Fruit fly (Drosophila melanogaster) Kc167 (cell line): Measurements from ENCODE around the gene xmas.

Experiments
- Myc ChIP-seq: fragments of >200 bp; optimal IDR thresholded peaks from 2 replicates; lab custom pipeline; 2017; ENCODE audit warnings: missing external identifiers
- Sin3A ChIP-seq: fragments of >200 bp; optimal IDR thresholded peaks from 2 replicates; lab custom pipeline; 2018; ENCODE audit warnings: missing external identifiers
- h ChIP-seq: fragments of >200 bp; optimal IDR thresholded peaks from 3 replicates; lab custom pipeline; 2018; ENCODE audit warnings: missing external identifiers
- insv ChIP-seq: fragments of >200 bp; optimal IDR thresholded peaks from 3 replicates; lab custom pipeline; 2018; ENCODE audit warnings: missing external identifiers
- psq ChIP-seq: fragments of >200 bp; optimal IDR thresholded peaks from 2 replicates; lab custom pipeline; 2017; ENCODE audit warnings: missing external identifiers
- ttk ChIP-seq: sonication (Bioruptor generic); optimal IDR thresholded peaks from 2 replicates; lab custom pipeline; 2017; ENCODE audit warnings: missing external identifiers

xmas gene

dm6 chrX:17121600-17121999, 37.5 kb downstream of the xmas start:
- no peak for TF ChIP-seq h (lab: Kevin White, UChicago)
- no peak for TF ChIP-seq Sin3A (lab: Kevin White, UChicago)
- TF ChIP-seq psq (lab: Kevin White, UChicago), result no peak
- no peak for TF ChIP-seq ttk (lab: Kevin White, UChicago)
- no peak for TF ChIP-seq Myc (lab: Kevin White, UChicago)

- TF ChIP-seq Myc (lab: Kevin White, UChicago) (no peak), h (lab: Kevin White, UChicago) (no peak), insv (lab: Kevin White, UChicago) (no peak), Sin3A (lab: Kevin White, UChicago) (no peak), psq (lab: Kevin White, UChicago) (no peak), ttk (lab: Kevin White, UChicago) (no peak)
These were observed 45.8 kb downstream of the xmas start for dm6 chrX:17113324-17113723.

dm6 chrX:17111958-17112953, 46.9 kb downstream of the xmas start:
- no peak for TF ChIP-seq Sin3A (lab: Kevin White, UChicago)
- no peak for TF ChIP-seq insv (lab: Kevin White, UChicago)
- no peak for TF ChIP-seq h (lab: Kevin White, UChicago)
- TF ChIP-seq psq (lab: Kevin White, UChicago), result no peak
- TF ChIP-seq ttk (lab: Kevin White, UChicago), result no peak
- TF ChIP-seq Myc (lab: Kevin White, UChicago), result no peak

dm6 chrX:17111274-17111673, 47.8 kb downstream of the xmas start:
- TF ChIP-seq h (lab: Kevin White, UChicago) (no peak), ttk (lab: Kevin White, UChicago) (no peak), psq (lab: Kevin White, UChicago) (no peak), Sin3A (lab: Kevin White, UChicago) (no peak), insv (lab: Kevin White, UChicago) (no peak), Myc (lab: Kevin White, UChicago) (no peak)

dm6 chrX:17110556-17111177, 48.4 kb downstream of the xmas start:
- TF ChIP-seq Myc (lab: Kevin White, UChicago) (no peak), psq (lab: Kevin White, UChicago) (no peak), h (lab: Kevin White, UChicago) (no peak), Sin3A (lab: Kevin White, UChicago) (no peak), insv (lab: Kevin White, UChicago) (no peak), ttk (lab: Kevin White, UChicago) (no peak)

- TF ChIP-seq h (lab: Kevin White, UChicago), result no peak
- no peak for TF ChIP-seq Sin3A (lab: Kevin White, UChicago)
- no peak for TF ChIP-seq psq (lab: Kevin White, UChicago)
- TF ChIP-seq ttk (lab: Kevin White, UChicago), result no peak
- TF ChIP-seq Myc (lab: Kevin White, UChicago), result no peak
- TF ChIP-seq insv (lab: Kevin White, UChicago), result no peak
These were observed 49.4 kb downstream of the xmas start for dm6 chrX:17109673-17110072.

- TF ChIP-seq Sin3A (lab: Kevin White, UChicago), result no peak
- no peak for TF ChIP-seq psq (lab: Kevin White, UChicago)
- TF ChIP-seq Myc (lab: Kevin White, UChicago), result no peak
- TF ChIP-seq insv (lab: Kevin White, UChicago), result no peak
- TF ChIP-seq h (lab: Kevin White, UChicago), result no peak
- no peak for TF ChIP-seq ttk (lab: Kevin White, UChicago)
These were observed 51.1 kb downstream of the xmas start for dm6 chrX:17108000-17108399.

dm6 chrX:17107401-17107916, 51.6 kb downstream of the xmas start, which contains the start of gene CG5004:
Gene CG5004, plus strand, starts transcription at chrX:17107582.
- TF ChIP-seq ttk (lab: Kevin White, UChicago), result no peak
- no peak for TF ChIP-seq Myc (lab: Kevin White, UChicago)
- no peak for TF ChIP-seq psq (lab: Kevin White, UChicago)
- TF ChIP-seq Sin3A (lab: Kevin White, UChicago), result no peak
- TF ChIP-seq h (lab: Kevin White, UChicago), result no peak
- TF ChIP-seq insv (lab: Kevin White, UChicago), result no peak

dm6 chrX:17106153-17106700, 52.9 kb downstream of the xmas start:
- TF ChIP-seq h (lab: Kevin White, UChicago) (no peak), ttk (lab: Kevin White, UChicago) (no peak), Sin3A (lab: Kevin White, UChicago) (no peak), Myc (lab: Kevin White, UChicago) (no peak), insv (lab: Kevin White, UChicago) (no peak), psq (lab: Kevin White, UChicago) (no peak)

- TF ChIP-seq Sin3A (lab: Kevin White, UChicago), result no peak
- TF ChIP-seq Myc (lab: Kevin White, UChicago), result no peak
- no peak for TF ChIP-seq ttk (lab: Kevin White, UChicago)
- no peak for TF ChIP-seq h (lab: Kevin White, UChicago)
- no peak for TF ChIP-seq insv (lab: Kevin White, UChicago)
- TF ChIP-seq psq (lab: Kevin White, UChicago), result no peak
These were observed 53.4 kb downstream of the xmas start, which contains the start of gene Arpc3B for dm6 chrX:17105707-17106106. Gene Arpc3B, minus strand, starts transcription at chrX:17105852.
